Fruit fly (Drosophila melanogaster) whole organism, embryonic: Measurements from ENCODE around the gene sau.

Source experiments
- Atf-2 ChIP-seq: fragments of 200-800 bp; sonication (Bioruptor generic); optimal IDR thresholded peaks from 2 replicates; lab custom pipeline; 2016; ENCODE audit warnings: missing biosample characterization, missing genetic modification characterization
- Awh ChIP-seq: fragments of 200-800 bp; sonication (Bioruptor generic); IDR thresholded peaks from 2 replicates; pipeline ENCODE4, ENCODE4 v1.3.6; 2022; ENCODE audit warnings: missing biosample characterization, missing genetic modification characterization
- Bgb ChIP-seq: fragments of 200-800 bp; sonication (Bioruptor generic); IDR thresholded peaks from 2 replicates; pipeline ENCODE4 v1.3.6; 2022; ENCODE audit warnings: missing biosample characterization, missing genetic modification characterization; ENCODE audit not compliant: partially characterized antibody
- CG1024 ChIP-seq: fragments of 200-800 bp; sonication (Bioruptor generic); IDR thresholded peaks from 2 replicates; pipeline ENCODE4 v1.3.6; 2022; ENCODE audit warnings: missing biosample characterization, missing genetic modification characterization
- CG10431 ChIP-seq: fragments of 200-800 bp; sonication (Bioruptor generic); optimal IDR thresholded peaks from 3 replicates; lab custom pipeline; 2018; ENCODE audit warnings: missing biosample characterization, mild to moderate bottlenecking, missing genetic modification characterization
- CG11398 ChIP-seq: fragments of 200-800 bp; sonication (Bioruptor generic); optimal IDR thresholded peaks from 2 replicates; lab custom pipeline; 2016; ENCODE audit warnings: missing biosample characterization, missing genetic modification characterization
- CG12744 ChIP-seq: fragments of 200-800 bp; sonication (Bioruptor generic); optimal IDR thresholded peaks from 2 replicates; lab custom pipeline; 2016; ENCODE audit warnings: missing biosample characterization, missing genetic modification characterization
- CG13775 ChIP-seq: fragments of 200-800 bp; sonication (Bioruptor generic); optimal IDR thresholded peaks from 3 replicates; lab custom pipeline; 2017; ENCODE audit warnings: missing biosample characterization, mild to moderate bottlenecking, missing genetic modification characterization
- CG15601 ChIP-seq: fragments of 200-800 bp; sonication (Bioruptor generic); optimal IDR thresholded peaks from 3 replicates; lab custom pipeline; 2019; ENCODE audit warnings: missing biosample characterization, mild to moderate bottlenecking, missing genetic modification characterization, moderate library complexity
- CG17328 ChIP-seq: fragments of 200-800 bp; sonication (Bioruptor generic); IDR thresholded peaks from 2 replicates; pipeline ENCODE4 v1.3.6; 2022; ENCODE audit warnings: missing biosample characterization, missing genetic modification characterization
- CG2120 ChIP-seq: fragments of 200-800 bp; sonication (Bioruptor generic); optimal IDR thresholded peaks from 3 replicates; lab custom pipeline; 2016; ENCODE audit warnings: missing biosample characterization, missing genetic modification characterization
- CG31224 ChIP-seq: fragments of 200-800 bp; sonication (Bioruptor generic); IDR thresholded peaks from 2 replicates; pipeline ENCODE4 v1.3.6; 2022; ENCODE audit warnings: missing biosample characterization, missing genetic modification characterization
- CG32772 ChIP-seq: fragments of 200-800 bp; sonication (Bioruptor generic); IDR thresholded peaks from 2 replicates; pipeline ENCODE4 v1.3.6; 2022; ENCODE audit warnings: missing biosample characterization, missing genetic modification characterization
- CG33557 ChIP-seq: fragments of 200-800 bp; sonication (Bioruptor generic); optimal IDR thresholded peaks from 2 replicates; lab custom pipeline; 2019; ENCODE audit warnings: missing biosample characterization, mild to moderate bottlenecking, missing genetic modification characterization, moderate library complexity
- CG34422 ChIP-seq: fragments of 200-800 bp; sonication (Bioruptor generic); IDR thresholded peaks from 3 replicates; pipeline ENCODE4 v1.3.6; 2022; ENCODE audit warnings: missing biosample characterization, missing genetic modification characterization
- CG6854 ChIP-seq: fragments of 200-800 bp; sonication (Bioruptor generic); optimal IDR thresholded peaks from 3 replicates; lab custom pipeline; 2017; ENCODE audit warnings: missing biosample characterization, mild to moderate bottlenecking, missing genetic modification characterization
- CG7357 ChIP-seq: fragments of 200-800 bp; sonication (Bioruptor generic); IDR thresholded peaks from 3 replicates; pipeline ENCODE4 v1.3.6; 2022; ENCODE audit warnings: missing biosample characterization, missing genetic modification characterization
- CG8290 ChIP-seq, 3 experiments: fragments of 200-800 bp; sonication (Bioruptor generic); optimal IDR thresholded peaks; 2 replicates each; lab custom pipeline; 2016 to 2019; ENCODE audit warnings: missing biosample characterization in 3 of 3, missing genetic modification characterization in 3 of 3, mild to moderate bottlenecking in 2 of 3, moderate library complexity in 1 of 3
- CG9797 ChIP-seq: fragments of 200-800 bp; sonication (Bioruptor generic); optimal IDR thresholded peaks from 3 replicates; lab custom pipeline; 2018; ENCODE audit warnings: missing biosample characterization, mild to moderate bottlenecking, missing genetic modification characterization
- Dll ChIP-seq: fragments of 200-800 bp; sonication (Bioruptor generic); IDR thresholded peaks from 4 replicates; pipeline ENCODE4 v1.3.6; 2022; ENCODE audit warnings: missing biosample characterization, missing genetic modification characterization; ENCODE audit not compliant: partially characterized antibody
- Fer3 ChIP-seq: fragments of 200-800 bp; sonication (Bioruptor generic); optimal IDR thresholded peaks from 2 replicates; lab custom pipeline; 2018; ENCODE audit warnings: missing biosample characterization, mild to moderate bottlenecking, missing genetic modification characterization, moderate library complexity
- Gsc ChIP-seq: fragments of 200-800 bp; sonication (Bioruptor generic); IDR thresholded peaks from 2 replicates; pipeline ENCODE4 v1.3.6; 2022; ENCODE audit warnings: missing biosample characterization, missing genetic modification characterization
- HHEX ChIP-seq: fragments of 200-800 bp; sonication (Bioruptor generic); optimal IDR thresholded peaks from 3 replicates; lab custom pipeline; 2017; ENCODE audit warnings: missing biosample characterization, mild to moderate bottlenecking, missing genetic modification characterization, missing genetic modification reagents
- Hmr ChIP-seq: fragments of 200-800 bp; sonication (Bioruptor generic); optimal IDR thresholded peaks from 3 replicates; lab custom pipeline; 2017; ENCODE audit warnings: mild to moderate bottlenecking, missing biosample characterization, missing genetic modification reagents, missing genetic modification characterization
- MBD-R2 ChIP-seq: fragments of 200-800 bp; sonication (Bioruptor generic); IDR thresholded peaks from 2 replicates; pipeline ENCODE4 v1.3.6; 2022; ENCODE audit warnings: missing biosample characterization, missing genetic modification characterization
- Sry-β ChIP-seq: fragments of 200-800 bp; sonication (Bioruptor generic); optimal IDR thresholded peaks from 2 replicates; lab custom pipeline; 2018; ENCODE audit warnings: missing biosample characterization, mild to moderate bottlenecking, missing genetic modification characterization, moderate library complexity
- Vsx1 ChIP-seq: fragments of 200-800 bp; sonication (Bioruptor generic); optimal IDR thresholded peaks from 2 replicates; lab custom pipeline; 2017; ENCODE audit warnings: missing biosample characterization, mild to moderate bottlenecking, missing genetic modification characterization, missing genetic modification reagents
- az2 ChIP-seq: fragments of 200-800 bp; sonication (Bioruptor generic); optimal IDR thresholded peaks from 3 replicates; lab custom pipeline; 2016; ENCODE audit warnings: missing biosample characterization, missing genetic modification characterization
- br ChIP-seq: fragments of >200 bp; optimal IDR thresholded peaks from 2 replicates; lab custom pipeline; 2017
- cato ChIP-seq: fragments of 200-800 bp; sonication (Bioruptor generic); optimal IDR thresholded peaks from 2 replicates; lab custom pipeline; 2016; ENCODE audit warnings: missing biosample characterization, missing genetic modification characterization, borderline replicate concordance
- chn ChIP-seq: fragments of 200-800 bp; sonication (Bioruptor generic); optimal IDR thresholded peaks from 2 replicates; lab custom pipeline; 2016; ENCODE audit warnings: missing biosample characterization, missing genetic modification characterization
- dati ChIP-seq: fragments of 200-800 bp; sonication (Bioruptor generic); IDR thresholded peaks from 2 replicates; pipeline ENCODE4 v1.3.6; 2022; ENCODE audit warnings: missing biosample characterization, missing genetic modification characterization
- esg ChIP-seq: fragments of 200-800 bp; sonication (Bioruptor generic); conservative IDR thresholded peaks from 2 replicates; pipeline ENCODE4 v1.3.6; 2022; ENCODE audit warnings: missing biosample characterization, missing genetic modification characterization
- jigr1 ChIP-seq: fragments of 200-800 bp; sonication (Bioruptor generic); IDR thresholded peaks from 3 replicates; pipeline ENCODE4 v1.3.6; 2022; ENCODE audit warnings: missing biosample characterization, missing genetic modification characterization
- jing ChIP-seq: fragments of 200-800 bp; sonication (Bioruptor generic); optimal IDR thresholded peaks from 2 replicates; lab custom pipeline; 2018; ENCODE audit warnings: missing biosample characterization, mild to moderate bottlenecking, missing genetic modification characterization
- ken ChIP-seq: fragments of 200-800 bp; sonication (Bioruptor generic); IDR thresholded peaks from 3 replicates; pipeline ENCODE4 v1.3.6; 2022; ENCODE audit warnings: missing biosample characterization, missing genetic modification characterization
- kni ChIP-seq: fragments of 200-800 bp; sonication (Bioruptor generic); optimal IDR thresholded peaks from 3 replicates; lab custom pipeline; 2017; ENCODE audit warnings: mild to moderate bottlenecking, missing biosample characterization, missing genetic modification reagents, missing genetic modification characterization
- lab ChIP-seq: fragments of 200-800 bp; sonication (Bioruptor generic); optimal IDR thresholded peaks from 3 replicates; lab custom pipeline; 2017; ENCODE audit warnings: missing biosample characterization, missing genetic modification characterization, mild to moderate bottlenecking, moderate library complexity, missing genetic modification reagents
- onecut ChIP-seq: fragments of 200-800 bp; sonication (Bioruptor generic); IDR thresholded peaks from 2 replicates; pipeline ENCODE4 v1.3.6; 2022; ENCODE audit warnings: missing biosample characterization, missing genetic modification characterization
- otp ChIP-seq: fragments of 200-800 bp; sonication (Bioruptor generic); IDR thresholded peaks from 3 replicates; pipeline ENCODE4, ENCODE4 v1.3.6; 2022; ENCODE audit warnings: missing biosample characterization, missing genetic modification characterization
- repo ChIP-seq: fragments of 200-800 bp; sonication (Bioruptor generic); optimal IDR thresholded peaks from 2 replicates; lab custom pipeline; 2016; ENCODE audit warnings: missing biosample characterization, missing genetic modification characterization
- scrt ChIP-seq: fragments of 200-800 bp; sonication (Bioruptor generic); optimal IDR thresholded peaks from 2 replicates; lab custom pipeline; 2018; ENCODE audit warnings: missing biosample characterization, mild to moderate bottlenecking, missing genetic modification characterization, moderate library complexity
- shn ChIP-seq: fragments of 200-800 bp; sonication (Bioruptor generic); optimal IDR thresholded peaks from 3 replicates; lab custom pipeline; 2016; ENCODE audit warnings: missing biosample characterization, missing genetic modification characterization
- sisA ChIP-seq: fragments of 200-800 bp; sonication (Bioruptor generic); IDR thresholded peaks from 2 replicates; pipeline ENCODE4 v1.3.6; 2022; ENCODE audit warnings: missing biosample characterization, missing genetic modification characterization
- slbo ChIP-seq: fragments of 200-800 bp; sonication (Bioruptor generic); IDR thresholded peaks from 2 replicates; pipeline ENCODE4 v1.3.6; 2022; ENCODE audit warnings: missing biosample characterization, missing genetic modification characterization
- slou ChIP-seq: fragments of 200-800 bp; sonication (Bioruptor generic); optimal IDR thresholded peaks from 3 replicates; lab custom pipeline; 2016; ENCODE audit warnings: missing biosample characterization, missing genetic modification characterization
- tin ChIP-seq: fragments of 200-800 bp; sonication (Bioruptor generic); optimal IDR thresholded peaks from 3 replicates; lab custom pipeline; 2016; ENCODE audit warnings: missing biosample characterization, missing genetic modification characterization
- vvl ChIP-seq: fragments of 200-800 bp; sonication (Bioruptor generic); IDR thresholded peaks from 2 replicates; pipeline ENCODE4 v1.3.6; 2022; ENCODE audit warnings: missing biosample characterization, missing genetic modification characterization
- wdn ChIP-seq: fragments of 200-800 bp; sonication (Bioruptor generic); IDR thresholded peaks from 2 replicates; pipeline ENCODE4 v1.3.6; 2022; ENCODE audit warnings: missing biosample characterization, missing genetic modification characterization
- zen ChIP-seq: fragments of 200-800 bp; sonication (Bioruptor generic); optimal IDR thresholded peaks from 3 replicates; lab custom pipeline; 2018; ENCODE audit warnings: missing biosample characterization, mild to moderate bottlenecking, missing genetic modification characterization, moderate library complexity

Gene sau

dm6 chr2L:2201107-2201561 lies 25.0 kb upstream of the sau start (continued):
- TF ChIP-seq Sry-β (GFP tag; lab: Kevin White, UChicago) = peak; percentile 69
- TF ChIP-seq CG33557 = peak; percentile 96
- TF ChIP-seq CG7357 (GFP tag; lab: Robert Waterston, UW) = no peak; the same call in 2 of the 3 replicates
- TF ChIP-seq scrt (GFP tag; lab: Kevin White, UChicago) = peak; percentile 62
- TF ChIP-seq CG2120 (GFP tag; lab: Kevin White, UChicago) = no peak
- peak; percentile 74 for TF ChIP-seq sisA (GFP tag; lab: Robert Waterston, UW)
- TF ChIP-seq CG34422 (GFP tag; lab: Robert Waterston, UW) = peak; percentile 80; the same call in 2 of the 3 replicates
- TF ChIP-seq repo (GFP tag; lab: Kevin White, UChicago) = peak; percentile 50
- TF ChIP-seq slou (GFP tag; lab: Kevin White, UChicago) = peak; percentile 53
- peak; percentile 52 for TF ChIP-seq jing
- TF ChIP-seq kni (GFP tag; lab: Kevin White, UChicago) = peak; percentile 54
- no peak for TF ChIP-seq CG6854 (GFP tag; lab: Kevin White, UChicago)
- no peak for TF ChIP-seq wdn (GFP tag; lab: Robert Waterston, UW)
- peak; percentile 88 for TF ChIP-seq CG10431
- peak; percentile 71 for TF ChIP-seq onecut (GFP tag; lab: Robert Waterston, UW)
- peak; percentile 32; the same call in 1 of the 2 replicates for TF ChIP-seq CG1024
- peak; percentile 8 for TF ChIP-seq CG9797 (GFP tag; lab: Kevin White, UChicago)
- TF ChIP-seq Hmr (GFP tag; lab: Kevin White, UChicago) = peak; percentile 45
- TF ChIP-seq vvl (GFP tag; lab: Robert Waterston, UW) = peak; percentile 87
- TF ChIP-seq tin (GFP tag; lab: Kevin White, UChicago) = peak; percentile 74
- peak; percentile 70; the same call in 2 of the 3 replicates for TF ChIP-seq ken (GFP tag; lab: Robert Waterston, UW)
- TF ChIP-seq az2 = peak; percentile 86
- peak; percentile 59 for TF ChIP-seq Gsc (GFP tag; lab: Robert Waterston, UW)
- peak; percentile 60 for TF ChIP-seq Fer3 (tag; lab: Kevin White, UChicago)
- no peak for TF ChIP-seq CG12744
- no peak for TF ChIP-seq br (lab: Kevin White, UChicago)
- no peak for TF ChIP-seq Dll (GFP tag; lab: Robert Waterston, UW)
- TF ChIP-seq CG15601 (tag; lab: Kevin White, UChicago) = peak; percentile 96
- peak; percentile 55 for TF ChIP-seq CG11398
- peak; percentile 84 for TF ChIP-seq CG17328 (GFP tag; lab: Robert Waterston, UW)
- no peak for TF ChIP-seq jigr1 (GFP tag; lab: Robert Waterston, UW)
- peak; percentile 76 for TF ChIP-seq zen (tag; lab: Kevin White, UChicago)
- peak; percentile 76 for TF ChIP-seq CG8290 (GFP tag; optimal IDR thresholded peaks at IDR 0.05; lab: Kevin White, UChicago)
- peak; percentile 20 to 80 for TF ChIP-seq CG8290 (tag; optimal IDR thresholded peaks at IDR 0.05; lab: Kevin White, UChicago)
- TF ChIP-seq chn (GFP tag; lab: Kevin White, UChicago) = peak; percentile 82
- TF ChIP-seq CG13775 = peak; percentile 81
- peak; percentile 82 for TF ChIP-seq lab (GFP tag; lab: Kevin White, UChicago)
- TF ChIP-seq esg (GFP tag; lab: Robert Waterston, UW) = peak; percentile 49
- peak; percentile 83 for TF ChIP-seq otp (GFP tag; lab: Robert Waterston, UW)
- peak; percentile 66 for TF ChIP-seq Awh (GFP tag; lab: Robert Waterston, UW)
- no peak for TF ChIP-seq Bgb (GFP tag; lab: Robert Waterston, UW)
- 0 out of 2 replicates have a peak, but pooled peaks have one; percentile 7 for TF ChIP-seq dati (GFP tag; lab: Robert Waterston, UW)
- TF ChIP-seq CG32772 = peak; percentile 67; the same call in 1 of the 2 replicates
- TF ChIP-seq cato (GFP tag; lab: Kevin White, UChicago) = peak; percentile 88
- TF ChIP-seq shn (GFP tag; lab: Kevin White, UChicago) = peak; percentile 73
- no peak; the same call in 1 of the 2 replicates for TF ChIP-seq MBD-R2 (GFP tag; lab: Robert Waterston, UW)
- peak; percentile 82 for TF ChIP-seq Vsx1 (GFP tag; lab: Kevin White, UChicago)
- TF ChIP-seq CG31224 (GFP tag; lab: Robert Waterston, UW) = no peak
- TF ChIP-seq slbo (GFP tag; lab: Robert Waterston, UW) = 0 out of 2 replicates have a peak, but pooled peaks have one; percentile 25
- TF ChIP-seq HHEX (GFP tag; lab: Kevin White, UChicago) = peak; percentile 64
- TF ChIP-seq Atf-2 = peak; percentile 64
